Worm (Caenorhabditis elegans) whole organism, midembryonic: ENCODE data around the gene znfx-1.

Experiments used
- T22C8.4 ChIP-seq: fragments of 200-800 bp; sonication (Bioruptor generic); IDR thresholded peaks from 2 replicates; pipeline ENCODE4 v1.3.6; 2022; ENCODE audit warnings: missing genetic modification characterization, missing compliant biosample characterization
- cog-1 ChIP-seq: sonication (generic microtip); optimal IDR thresholded peaks from 2 replicates; lab custom pipeline; 2016; ENCODE audit warnings: missing genetic modification characterization, missing compliant biosample characterization
- flt-1 ChIP-seq: fragments of 200-800 bp; sonication (Bioruptor generic); IDR thresholded peaks from 2 replicates; pipeline ENCODE4 v1.3.6; 2022; ENCODE audit warnings: missing genetic modification characterization, missing compliant biosample characterization
- klf-2 ChIP-seq: fragments of 200-800 bp; sonication (Bioruptor generic); conservative IDR thresholded peaks from 2 replicates; pipeline ENCODE4 v1.3.6; 2022; ENCODE audit warnings: missing genetic modification reagents, missing genetic modification characterization, missing compliant biosample characterization
- med-1 ChIP-seq: sonication (generic microtip); optimal IDR thresholded peaks from 2 replicates; lab custom pipeline; 2017; ENCODE audit warnings: missing genetic modification characterization, mild to moderate bottlenecking, missing compliant biosample characterization, antibody characterized with exemption, missing genetic modification reagents; ENCODE audit not compliant: insufficient read depth
- ref-1 ChIP-seq: fragments of 200-800 bp; sonication (Bioruptor generic); conservative IDR thresholded peaks from 2 replicates; pipeline ENCODE4 v1.3.6; 2022; ENCODE audit warnings: missing genetic modification reagents, missing genetic modification characterization, missing compliant biosample characterization
- tab-1 ChIP-seq: fragments of 200-800 bp; sonication (Bioruptor generic); IDR thresholded peaks from 2 replicates; pipeline ENCODE4 v1.3.6; 2022; ENCODE audit warnings: missing genetic modification characterization, missing compliant biosample characterization
- ztf-23 ChIP-seq: fragments of 200-800 bp; sonication (Bioruptor generic); IDR thresholded peaks from 2 replicates; pipeline ENCODE4 v1.3.6; 2022; ENCODE audit warnings: missing genetic modification reagents, missing genetic modification characterization, missing compliant biosample characterization
- ztf-29 ChIP-seq: fragments of 200-800 bp; sonication (Bioruptor generic); IDR thresholded peaks from 2 replicates; pipeline ENCODE4 v1.3.6; 2022; ENCODE audit warnings: missing genetic modification reagents, missing genetic modification characterization, missing compliant biosample characterization

Gene znfx-1

ce11 chrII:9260026-9260425, 46.6 kb downstream of the znfx-1 start:
- TF ChIP-seq ref-1, result no peak

- no peak for TF ChIP-seq tab-1 (GFP tag; lab: Robert Waterston, UW)
- no peak for TF ChIP-seq ztf-29 (GFP tag; lab: Robert Waterston, UW)
- no peak for TF ChIP-seq klf-2 (GFP tag; lab: Robert Waterston, UW)
- TF ChIP-seq flt-1 (GFP tag; lab: Robert Waterston, UW), result no peak
Measured at ce11 chrII:9261403-9261802, 47.9 kb downstream of the znfx-1 start.

DNA sequence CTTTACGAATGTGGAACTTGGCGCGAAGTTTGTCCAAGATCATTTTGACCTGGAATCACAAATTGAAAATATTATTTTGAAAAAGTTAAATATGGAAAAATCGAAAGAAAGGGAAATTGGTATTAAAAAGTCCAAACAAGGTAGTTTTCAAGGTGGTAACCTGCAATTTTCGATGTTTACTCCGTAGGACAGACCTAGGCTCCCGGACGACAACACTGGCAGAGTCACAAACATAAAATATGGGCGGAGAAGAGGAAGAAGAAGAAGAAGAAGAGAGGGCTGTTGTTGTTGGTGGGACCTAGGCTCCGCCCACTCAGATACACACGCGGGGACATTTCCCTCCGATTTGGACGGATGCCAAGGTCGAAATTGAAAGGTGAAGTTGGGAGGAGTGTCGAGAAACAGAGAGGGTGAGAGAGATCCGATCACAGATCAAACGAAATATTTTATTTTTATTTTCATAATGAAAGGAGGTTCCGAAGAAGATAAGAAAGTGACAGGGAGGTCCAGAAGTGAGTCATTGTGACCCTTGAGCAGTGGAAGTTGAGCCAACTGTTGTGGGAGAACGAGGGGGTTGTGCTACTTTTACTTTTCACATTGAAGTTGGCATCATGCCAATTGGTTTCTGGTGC, 48.6 kb downstream of the znfx-1 start, which contains the start of gene aqp-2:
Gene aqp-2, minus strand, starts transcription at position 51 of the 632 bp plus-strand sequence.
- no peak for TF ChIP-seq tab-1 (GFP tag; lab: Robert Waterston, UW)
- no peak for TF ChIP-seq ztf-23 (GFP tag; lab: Robert Waterston, UW)
- TF ChIP-seq cog-1 (tag; lab: Kevin White, UChicago), result no peak
- no peak for TF ChIP-seq ztf-29 (GFP tag; lab: Robert Waterston, UW)
- TF ChIP-seq ref-1, result no peak
- no peak for TF ChIP-seq med-1 (GFP tag; lab: Kevin White, UChicago)
- no peak for TF ChIP-seq T22C8.4
- no peak for TF ChIP-seq flt-1 (GFP tag; lab: Robert Waterston, UW)
- TF ChIP-seq klf-2 (GFP tag; lab: Robert Waterston, UW), result no peak

DNA sequence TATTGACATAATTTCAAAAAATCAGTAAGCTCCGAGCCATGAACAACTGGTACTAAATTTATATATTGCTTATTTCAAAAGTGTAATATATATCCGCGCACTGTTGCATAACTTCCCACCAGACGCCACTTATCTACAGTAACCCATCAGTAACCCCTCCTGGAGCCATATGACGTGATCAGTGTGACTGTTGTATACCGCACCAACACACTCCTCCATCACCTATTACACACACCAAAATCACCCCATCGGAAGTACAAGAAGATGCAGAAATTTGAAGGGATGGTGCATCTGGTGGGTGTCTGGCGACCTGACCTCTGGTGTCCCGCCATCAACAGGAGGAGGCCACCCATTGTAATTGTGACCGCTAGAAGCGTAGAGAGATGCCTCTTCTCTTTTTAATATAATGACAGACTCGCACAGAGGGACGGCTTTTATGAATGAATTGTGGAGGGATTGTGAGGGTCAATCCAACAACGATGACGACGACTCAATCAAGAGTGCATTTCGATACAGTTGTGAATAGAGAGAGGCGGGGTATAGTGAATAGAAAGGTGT, 49.5 kb downstream of the znfx-1 start:
- TF ChIP-seq ref-1, result no peak
- TF ChIP-seq flt-1 (GFP tag; lab: Robert Waterston, UW), result no peak
- TF ChIP-seq klf-2 (GFP tag; lab: Robert Waterston, UW), result no peak
- no peak for TF ChIP-seq tab-1 (GFP tag; lab: Robert Waterston, UW)
- no peak for TF ChIP-seq med-1 (GFP tag; lab: Kevin White, UChicago)
- TF ChIP-seq ztf-23 (GFP tag; lab: Robert Waterston, UW), result no peak
- no peak for TF ChIP-seq cog-1 (tag; lab: Kevin White, UChicago)
- TF ChIP-seq T22C8.4, result no peak
- no peak for TF ChIP-seq ztf-29 (GFP tag; lab: Robert Waterston, UW)

DNA sequence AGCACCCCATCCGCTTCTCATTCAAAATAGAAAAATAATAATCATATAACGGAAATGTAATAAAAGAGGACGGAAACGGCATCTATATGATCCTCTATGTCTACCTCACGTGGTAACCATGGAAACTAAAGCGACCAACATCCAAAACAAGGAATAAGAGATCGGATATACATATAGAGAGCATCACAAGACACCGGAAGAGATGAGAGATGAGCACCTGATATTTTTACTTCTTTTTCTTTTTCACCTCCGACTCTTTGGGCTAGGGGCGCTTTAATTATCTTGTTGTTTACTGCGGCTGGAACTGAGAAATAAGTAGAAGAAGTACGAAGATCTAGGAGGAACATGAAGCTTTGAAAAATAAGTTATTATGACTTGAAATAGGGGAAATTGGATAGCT, 50.3 kb downstream of the znfx-1 start:
- TF ChIP-seq ref-1 (no peak), flt-1 (GFP tag; lab: Robert Waterston, UW) (no peak), T22C8.4 (no peak), klf-2 (GFP tag; lab: Robert Waterston, UW) (no peak), ztf-23 (GFP tag; lab: Robert Waterston, UW) (no peak), med-1 (GFP tag; lab: Kevin White, UChicago) (no peak), ztf-29 (GFP tag; lab: Robert Waterston, UW) (no peak), tab-1 (GFP tag; lab: Robert Waterston, UW) (no peak), cog-1 (tag; lab: Kevin White, UChicago) (no peak)

DNA sequence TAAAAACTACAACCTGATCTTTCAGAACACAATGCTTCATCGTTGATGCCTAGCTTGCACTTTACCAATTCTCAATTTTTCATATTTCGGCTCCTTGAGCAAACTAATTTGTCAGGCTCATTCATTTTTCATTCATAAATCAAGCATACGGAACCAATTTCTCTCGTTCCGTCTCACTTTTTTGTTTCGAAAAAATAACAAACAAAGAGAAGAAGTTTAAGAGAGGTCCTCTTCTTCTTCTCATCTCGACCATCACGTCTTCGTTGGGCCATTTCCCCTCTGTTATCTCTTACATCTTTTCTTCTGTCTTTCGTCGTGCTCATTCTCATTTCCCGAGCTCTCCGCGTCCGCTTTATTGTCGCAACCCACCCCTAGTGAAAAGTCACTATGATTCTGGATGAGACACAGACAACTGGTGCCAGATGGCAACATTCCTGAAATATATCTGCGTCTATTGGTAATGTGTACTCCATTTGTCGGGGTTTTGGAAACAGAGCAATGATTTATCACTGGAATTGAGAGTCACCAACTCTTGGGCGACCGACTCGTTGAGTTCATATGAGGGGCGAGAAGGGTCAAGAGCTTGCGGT, 51.3 kb downstream of the znfx-1 start:
- TF ChIP-seq T22C8.4, result no peak
- no peak for TF ChIP-seq ref-1
- TF ChIP-seq klf-2 (GFP tag; lab: Robert Waterston, UW), result no peak
- no peak for TF ChIP-seq ztf-29 (GFP tag; lab: Robert Waterston, UW)
- TF ChIP-seq tab-1 (GFP tag; lab: Robert Waterston, UW), result no peak
- no peak for TF ChIP-seq ztf-23 (GFP tag; lab: Robert Waterston, UW)
- no peak for TF ChIP-seq cog-1 (tag; lab: Kevin White, UChicago)
- no peak for TF ChIP-seq med-1 (GFP tag; lab: Kevin White, UChicago)
- no peak for TF ChIP-seq flt-1 (GFP tag; lab: Robert Waterston, UW)

DNA sequence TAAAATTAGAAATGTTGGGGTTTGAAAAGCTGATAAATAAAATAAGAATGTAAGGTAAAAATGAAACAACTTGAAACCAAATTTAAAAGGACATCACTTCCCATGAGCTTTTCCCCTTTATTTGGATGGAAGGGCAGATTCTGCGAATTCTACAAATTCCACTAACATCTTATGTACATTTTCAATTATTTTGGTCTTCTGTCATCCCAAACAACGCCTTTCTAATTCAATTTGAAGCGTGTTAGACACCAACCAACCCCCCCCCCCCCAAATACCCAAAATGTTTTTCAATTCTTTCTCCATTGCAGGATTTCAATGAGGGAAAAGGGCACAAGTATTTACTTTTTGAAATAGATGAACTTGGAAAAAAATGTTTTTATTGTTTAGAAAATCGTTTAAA, 52.2 kb downstream of the znfx-1 start:
- TF ChIP-seq flt-1 (GFP tag; lab: Robert Waterston, UW), result no peak
- no peak for TF ChIP-seq cog-1 (tag; lab: Kevin White, UChicago)
- no peak for TF ChIP-seq ref-1
- TF ChIP-seq T22C8.4, result no peak
- TF ChIP-seq med-1 (GFP tag; lab: Kevin White, UChicago), result no peak
- no peak for TF ChIP-seq ztf-23 (GFP tag; lab: Robert Waterston, UW)
- no peak for TF ChIP-seq klf-2 (GFP tag; lab: Robert Waterston, UW)
- TF ChIP-seq ztf-29 (GFP tag; lab: Robert Waterston, UW), result no peak
- no peak for TF ChIP-seq tab-1 (GFP tag; lab: Robert Waterston, UW)

- TF ChIP-seq ref-1, result no peak
- 0 out of 2 replicates have a peak, but pooled peaks have one; percentile 18 for TF ChIP-seq flt-1 (GFP tag; lab: Robert Waterston, UW)
- TF ChIP-seq klf-2 (GFP tag; lab: Robert Waterston, UW), result no peak
- TF ChIP-seq ztf-29 (GFP tag; lab: Robert Waterston, UW), result no peak
- no peak for TF ChIP-seq med-1 (GFP tag; lab: Kevin White, UChicago)
- no peak for TF ChIP-seq cog-1 (tag; lab: Kevin White, UChicago)
Measured at ce11 chrII:9266252-9266651, 52.8 kb downstream of the znfx-1 start.

DNA sequence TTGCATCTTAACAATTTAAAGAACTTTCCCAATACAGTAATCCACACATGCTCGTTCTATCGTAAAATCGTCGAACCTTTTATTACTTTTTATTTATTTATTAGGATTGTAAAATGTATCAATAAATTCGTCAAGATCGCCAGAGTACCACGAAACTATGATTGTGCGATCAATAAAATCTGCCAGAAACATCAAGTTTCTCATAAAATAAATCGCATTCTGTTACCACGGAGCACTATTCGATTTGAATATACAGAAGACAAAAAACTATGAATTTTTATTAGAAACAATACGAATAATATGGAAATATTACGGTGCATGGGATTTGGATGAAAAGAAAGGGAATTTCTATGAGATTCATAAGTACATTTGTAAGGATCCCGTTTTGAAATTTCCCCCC, 53.3 kb downstream of the znfx-1 start, which contains the start of gene C01G6.2:
Gene C01G6.2, plus strand, starts transcription at position 301 of the 400 bp plus-strand sequence.
- TF ChIP-seq T22C8.4 (no peak), ref-1 (no peak), flt-1 (GFP tag; lab: Robert Waterston, UW) (no peak), med-1 (GFP tag; lab: Kevin White, UChicago) (no peak), klf-2 (GFP tag; lab: Robert Waterston, UW) (no peak), tab-1 (GFP tag; lab: Robert Waterston, UW) (no peak), ztf-23 (GFP tag; lab: Robert Waterston, UW) (no peak), ztf-29 (GFP tag; lab: Robert Waterston, UW) (no peak), cog-1 (tag; lab: Kevin White, UChicago) (no peak)
